Fruit fly (Drosophila melanogaster) whole organism: ENCODE measurements around the gene CG34293.

ENCODE experiments used
- CG8478 ChIP-seq: fragments of >200 bp; optimal IDR thresholded peaks from 2 replicates; lab custom pipeline; 2018; ENCODE audit warnings: inconsistent platforms
- Dll ChIP-seq: fragments of >200 bp; optimal IDR thresholded peaks from 2 replicates; lab custom pipeline; 2017
- pan ChIP-seq: fragments of >200 bp; optimal IDR thresholded peaks from 2 replicates; lab custom pipeline; 2017
- psq ChIP-seq: fragments of >200 bp; optimal IDR thresholded peaks from 2 replicates; lab custom pipeline; 2017
- usp ChIP-seq: fragments of >200 bp; optimal IDR thresholded peaks from 2 replicates; lab custom pipeline; 2017; ENCODE audit warnings: missing biosample characterization, missing genetic modification characterization, mixed read lengths

dm6 chr3R:27148812-27149769, 16.3 kb downstream of the CG34293 start:
- TF ChIP-seq pan (lab: Kevin White, UChicago) (no peak), usp (no peak), Dll (lab: Kevin White, UChicago) (no peak), psq (lab: Kevin White, UChicago) (no peak), CG8478 (no peak)
